Fruit fly (Drosophila melanogaster) whole organism, embryonic: ENCODE data around the gene Trf4-1.

Experiments used
- ATbp ChIP-seq: fragments of 200-800 bp; sonication (Bioruptor generic); optimal IDR thresholded peaks from 2 replicates; lab custom pipeline; 2017; ENCODE audit warnings: missing biosample characterization, mild to moderate bottlenecking, missing genetic modification characterization, missing genetic modification reagents
- Atf3 ChIP-seq: fragments of 200-800 bp; sonication (Bioruptor generic); optimal IDR thresholded peaks from 3 replicates; lab custom pipeline; 2016; ENCODE audit warnings: missing biosample characterization, missing genetic modification characterization
- Bdp1 ChIP-seq: fragments of 200-800 bp; sonication (Bioruptor generic); optimal IDR thresholded peaks from 3 replicates; lab custom pipeline; 2016; ENCODE audit warnings: missing biosample characterization, missing genetic modification characterization
- CG11398 ChIP-seq: fragments of 200-800 bp; sonication (Bioruptor generic); optimal IDR thresholded peaks from 2 replicates; lab custom pipeline; 2016; ENCODE audit warnings: missing biosample characterization, missing genetic modification characterization
- CG11696 ChIP-seq: fragments of 200-800 bp; sonication (Bioruptor generic); IDR thresholded peaks from 2 replicates; pipeline ENCODE4 v1.3.6; 2022; ENCODE audit warnings: missing biosample characterization, missing genetic modification characterization
- CG13624 ChIP-seq: fragments of 200-800 bp; sonication (Bioruptor generic); optimal IDR thresholded peaks from 2 replicates; lab custom pipeline; 2016; ENCODE audit warnings: missing biosample characterization, missing genetic modification characterization
- CG14441 ChIP-seq: fragments of 200-800 bp; sonication (Bioruptor generic); IDR thresholded peaks from 2 replicates; pipeline ENCODE4 v1.3.6; 2022; ENCODE audit warnings: missing biosample characterization, missing genetic modification characterization
- CG15269 ChIP-seq: fragments of 200-800 bp; sonication (Bioruptor generic); optimal IDR thresholded peaks from 2 replicates; lab custom pipeline; 2018; ENCODE audit warnings: missing biosample characterization, mild to moderate bottlenecking, missing genetic modification characterization, moderate library complexity
- CG1647 ChIP-seq: fragments of 200-800 bp; sonication (Bioruptor generic); optimal IDR thresholded peaks from 3 replicates; lab custom pipeline; 2016; ENCODE audit warnings: missing biosample characterization, missing genetic modification characterization
- CG17829 ChIP-seq: fragments of 200-800 bp; optimal IDR thresholded peaks from 2 replicates; lab custom pipeline; 2019; ENCODE audit warnings: missing biosample characterization, mild to moderate bottlenecking, missing genetic modification characterization, moderate library complexity
- CG18476 ChIP-seq: fragments of 200-800 bp; sonication (Bioruptor generic); optimal IDR thresholded peaks from 2 replicates; lab custom pipeline; 2016; ENCODE audit warnings: missing biosample characterization, mild to moderate bottlenecking, missing genetic modification characterization
- CG2202 ChIP-seq: fragments of 200-800 bp; sonication (Bioruptor generic); optimal IDR thresholded peaks from 2 replicates; lab custom pipeline; 2018; ENCODE audit warnings: missing biosample characterization, mild to moderate bottlenecking, missing genetic modification characterization
- CG31388 ChIP-seq: fragments of 200-800 bp; sonication (Bioruptor generic); optimal IDR thresholded peaks from 2 replicates; lab custom pipeline; 2016; ENCODE audit warnings: missing biosample characterization, missing genetic modification characterization
- CG32772 ChIP-seq: fragments of 200-800 bp; sonication (Bioruptor generic); IDR thresholded peaks from 2 replicates; pipeline ENCODE4 v1.3.6; 2022; ENCODE audit warnings: missing biosample characterization, missing genetic modification characterization
- CG5180 ChIP-seq: fragments of 200-800 bp; sonication (Bioruptor generic); optimal IDR thresholded peaks from 3 replicates; lab custom pipeline; 2017; ENCODE audit warnings: missing biosample characterization, missing genetic modification characterization, mild to moderate bottlenecking, moderate library complexity, missing genetic modification reagents
- CG8281 ChIP-seq: fragments of 200-800 bp; sonication (Bioruptor generic); optimal IDR thresholded peaks from 2 replicates; lab custom pipeline; 2018; ENCODE audit warnings: missing biosample characterization, mild to moderate bottlenecking, missing genetic modification characterization, moderate library complexity
- CHES-1-like ChIP-seq: fragments of 200-800 bp; sonication (Bioruptor generic); optimal IDR thresholded peaks from 2 replicates; lab custom pipeline; 2016; ENCODE audit warnings: missing biosample characterization, missing genetic modification characterization
- CTCF ChIP-seq: fragments of 200-800 bp; sonication (Bioruptor generic); optimal IDR thresholded peaks from 2 replicates; lab custom pipeline; 2017; ENCODE audit warnings: missing biosample characterization, mild to moderate bottlenecking, missing genetic modification characterization, moderate library complexity
- Camta ChIP-seq: fragments of 200-800 bp; sonication (Bioruptor generic); optimal IDR thresholded peaks from 2 replicates; lab custom pipeline; 2016; ENCODE audit warnings: missing biosample characterization, missing genetic modification characterization
- CoRest ChIP-seq: fragments of 200-800 bp; sonication (Bioruptor generic); optimal IDR thresholded peaks from 3 replicates; lab custom pipeline; 2018; ENCODE audit warnings: missing biosample characterization, mild to moderate bottlenecking, missing genetic modification characterization, moderate library complexity
- Dek ChIP-seq: fragments of 200-800 bp; sonication (Bioruptor generic); optimal IDR thresholded peaks from 3 replicates; lab custom pipeline; 2019; ENCODE audit warnings: missing biosample characterization, mild to moderate bottlenecking, missing genetic modification characterization, moderate library complexity
- Fer2 ChIP-seq: fragments of 200-800 bp; sonication (Bioruptor generic); optimal IDR thresholded peaks from 2 replicates; lab custom pipeline; 2018; ENCODE audit warnings: missing biosample characterization, mild to moderate bottlenecking, missing genetic modification characterization, moderate library complexity
- HmgD ChIP-seq: fragments of 200-800 bp; sonication (Bioruptor generic); optimal IDR thresholded peaks from 3 replicates; lab custom pipeline; 2016; ENCODE audit warnings: missing biosample characterization, missing genetic modification characterization
- Lpt ChIP-seq: fragments of >200 bp; optimal IDR thresholded peaks from 2 replicates; lab custom pipeline; 2018; ENCODE audit warnings: missing biosample characterization, missing genetic modification characterization
- Mad ChIP-seq: fragments of 200-800 bp; sonication (Bioruptor generic); optimal IDR thresholded peaks from 2 replicates; lab custom pipeline; 2016; ENCODE audit warnings: missing biosample characterization, missing genetic modification characterization
- Nf-YB ChIP-seq: fragments of 200-800 bp; sonication (Bioruptor generic); optimal IDR thresholded peaks from 3 replicates; lab custom pipeline; 2019; ENCODE audit warnings: missing biosample characterization, mild to moderate bottlenecking, missing genetic modification characterization, moderate library complexity
- Opbp ChIP-seq: fragments of 200-800 bp; sonication (Bioruptor generic); IDR thresholded peaks from 3 replicates; pipeline ENCODE4 v1.3.6; 2022; ENCODE audit warnings: missing biosample characterization, missing genetic modification characterization; ENCODE audit not compliant: partially characterized antibody
- Rfx ChIP-seq: fragments of 200-800 bp; sonication (Bioruptor generic); IDR thresholded peaks from 2 replicates; pipeline ENCODE4 v1.3.6; 2022; ENCODE audit warnings: missing biosample characterization, missing genetic modification characterization
- Scr ChIP-seq: fragments of 200-800 bp; sonication (Bioruptor generic); IDR thresholded peaks from 2 replicates; pipeline ENCODE4 v1.3.6; 2022; ENCODE audit warnings: missing biosample characterization, missing genetic modification characterization; ENCODE audit not compliant: partially characterized antibody
- Sin3A ChIP-seq: fragments of >200 bp; optimal IDR thresholded peaks from 2 replicates; lab custom pipeline; 2018
- Spps ChIP-seq: fragments of 200-800 bp; sonication (Bioruptor generic); optimal IDR thresholded peaks from 2 replicates; lab custom pipeline; 2018; ENCODE audit warnings: missing biosample characterization, mild to moderate bottlenecking, missing genetic modification characterization
- Tbp ChIP-seq: fragments of >200 bp; optimal IDR thresholded peaks from 2 replicates; lab custom pipeline; 2018; ENCODE audit warnings: missing biosample characterization, missing genetic modification characterization
- ab ChIP-seq: fragments of 200-800 bp; sonication (Bioruptor generic); optimal IDR thresholded peaks from 2 replicates; lab custom pipeline; 2016; ENCODE audit warnings: missing biosample characterization, missing genetic modification characterization
- ac ChIP-seq: fragments of 200-800 bp; sonication (Bioruptor generic); optimal IDR thresholded peaks from 3 replicates; lab custom pipeline; 2017; ENCODE audit warnings: missing biosample characterization, mild to moderate bottlenecking, missing genetic modification characterization
- bab2 ChIP-seq: fragments of 200-800 bp; sonication (Bioruptor generic); optimal IDR thresholded peaks from 2 replicates; lab custom pipeline; 2016; ENCODE audit warnings: missing biosample characterization, missing genetic modification characterization
- bbx ChIP-seq: fragments of 200-800 bp; sonication (Bioruptor generic); IDR thresholded peaks from 2 replicates; pipeline ENCODE4 v1.3.6; 2022; ENCODE audit warnings: missing biosample characterization, missing genetic modification characterization; ENCODE audit not compliant: partially characterized antibody
- bsh ChIP-seq, 2 experiments: fragments of 200-800 bp; sonication (Bioruptor generic); optimal IDR thresholded peaks; 2 replicates each; lab custom pipeline; 2017 to 2018; ENCODE audit warnings: mild to moderate bottlenecking in 2 of 2, missing biosample characterization in 2 of 2, missing genetic modification characterization in 2 of 2, moderate library complexity in 1 of 2
- dysf ChIP-seq: fragments of 200-800 bp; sonication (Bioruptor generic); IDR thresholded peaks from 3 replicates; pipeline ENCODE4 v1.3.6; 2022; ENCODE audit warnings: missing biosample characterization, missing genetic modification characterization
- ewg ChIP-seq: fragments of 200-800 bp; sonication (Bioruptor generic); optimal IDR thresholded peaks from 3 replicates; lab custom pipeline; 2017; ENCODE audit warnings: mild to moderate bottlenecking, missing biosample characterization, missing genetic modification reagents, missing genetic modification characterization
- fd96Cb ChIP-seq: fragments of 200-800 bp; sonication (Bioruptor generic); optimal IDR thresholded peaks from 2 replicates; lab custom pipeline; 2018; ENCODE audit warnings: missing biosample characterization, mild to moderate bottlenecking, missing genetic modification characterization, moderate library complexity
- gem ChIP-seq: fragments of 200-800 bp; sonication (Bioruptor generic); optimal IDR thresholded peaks from 2 replicates; lab custom pipeline; 2019; ENCODE audit warnings: missing biosample characterization, mild to moderate bottlenecking, missing genetic modification characterization, moderate library complexity
- gsb ChIP-seq: fragments of 200-800 bp; sonication (Bioruptor generic); IDR thresholded peaks from 2 replicates; pipeline ENCODE4 v1.3.6; 2022; ENCODE audit warnings: missing biosample characterization, missing genetic modification characterization
- ham ChIP-seq: fragments of 200-800 bp; sonication (Bioruptor generic); IDR thresholded peaks from 2 replicates; pipeline ENCODE4 v1.3.6; 2022; ENCODE audit warnings: missing biosample characterization, missing genetic modification characterization
- jing ChIP-seq: fragments of 200-800 bp; sonication (Bioruptor generic); optimal IDR thresholded peaks from 2 replicates; lab custom pipeline; 2018; ENCODE audit warnings: missing biosample characterization, mild to moderate bottlenecking, missing genetic modification characterization
- knrl ChIP-seq: fragments of 200-800 bp; sonication (Bioruptor generic); IDR thresholded peaks from 3 replicates; pipeline ENCODE4 v1.3.6; 2022; ENCODE audit warnings: missing biosample characterization, missing genetic modification characterization; ENCODE audit not compliant: partially characterized antibody
- otp ChIP-seq: fragments of 200-800 bp; sonication (Bioruptor generic); IDR thresholded peaks from 3 replicates; pipeline ENCODE4, ENCODE4 v1.3.6; 2022; ENCODE audit warnings: missing biosample characterization, missing genetic modification characterization
- pan ChIP-seq, 4 experiments: fragments of >200 bp in 3 of 4; fragments of 200-800 bp in 1 of 4; sonication (Bioruptor generic) in 1 of 4; optimal IDR thresholded peaks in 3 of 4; IDR thresholded peaks in 1 of 4; 2 replicates each; pipeline versions ENCODE4 v1.3.6 to Lab custom; 2017 to 2022; ENCODE audit warnings: missing biosample characterization in 2 of 4, missing genetic modification characterization in 2 of 4, mixed read lengths in 1 of 4
- slbo ChIP-seq: fragments of 200-800 bp; sonication (Bioruptor generic); IDR thresholded peaks from 2 replicates; pipeline ENCODE4 v1.3.6; 2022; ENCODE audit warnings: missing biosample characterization, missing genetic modification characterization
- vnd ChIP-seq: fragments of 200-800 bp; sonication (Bioruptor generic); IDR thresholded peaks from 3 replicates; pipeline ENCODE4 v1.3.6; 2022; ENCODE audit warnings: missing biosample characterization, missing genetic modification characterization; ENCODE audit not compliant: partially characterized antibody
- zen ChIP-seq: fragments of 200-800 bp; sonication (Bioruptor generic); optimal IDR thresholded peaks from 3 replicates; lab custom pipeline; 2018; ENCODE audit warnings: missing biosample characterization, mild to moderate bottlenecking, missing genetic modification characterization, moderate library complexity
- zfh1 ChIP-seq: fragments of 200-800 bp; sonication (Bioruptor generic); IDR thresholded peaks from 3 replicates; pipeline ENCODE4 v1.3.6; 2022; ENCODE audit warnings: missing biosample characterization, missing genetic modification characterization
- zfh2 ChIP-seq: fragments of 200-800 bp; sonication (Bioruptor generic); optimal IDR thresholded peaks from 2 replicates; lab custom pipeline; 2016; ENCODE audit warnings: missing biosample characterization, missing genetic modification characterization

Trf4-1 gene

dm6 chrX:8606206-8606605 lies 46.1 kb downstream of the Trf4-1 start, which contains the start of gene Caf1-180 (continued):
- TF ChIP-seq CHES-1-like (peak; percentile 71), fd96Cb (tag; lab: Kevin White, UChicago) (no peak), ham (GFP tag; lab: Robert Waterston, UW) (no peak), CG5180 (GFP tag; lab: Kevin White, UChicago) (no peak), CG11696 (GFP tag; lab: Robert Waterston, UW) (no peak), zfh1 (GFP tag; lab: Robert Waterston, UW) (no peak), jing (GFP tag; lab: Kevin White, UChicago) (no peak), CG2202 (tag; lab: Kevin White, UChicago) (no peak), CG13624 (GFP tag; lab: Kevin White, UChicago) (peak; percentile 37), ATbp (GFP tag; lab: Kevin White, UChicago) (no peak), Dek (no peak), CTCF (peak; percentile 65), gem (tag; lab: Kevin White, UChicago) (no peak), Rfx (GFP tag; lab: Robert Waterston, UW) (peak; percentile 68), Fer2 (tag; lab: Kevin White, UChicago) (no peak), ab (GFP tag; lab: Kevin White, UChicago) (no peak), CG14441 (GFP tag; lab: Robert Waterston, UW) (no peak), CG17829 (tag; lab: Kevin White, UChicago) (peak; percentile 40), ewg (GFP tag; lab: Kevin White, UChicago) (no peak), Atf3 (no peak), gsb (GFP tag; lab: Robert Waterston, UW) (no peak), Scr (GFP tag; lab: Robert Waterston, UW) (peak; percentile 83), Tbp (GFP tag; lab: Kevin White, UChicago) (no peak), Camta (no peak), Lpt (GFP tag; lab: Kevin White, UChicago) (no peak), bbx (GFP tag; lab: Robert Waterston, UW) (peak; percentile 79), vnd (peak; percentile 76), CG1647 (GFP tag; lab: Kevin White, UChicago) (no peak), slbo (GFP tag; lab: Robert Waterston, UW) (peak; percentile 64), bsh (GFP tag; optimal IDR thresholded peaks at IDR 0.05; lab: Kevin White, UChicago) (no peak), CG8281 (tag; lab: Kevin White, UChicago) (no peak), zen (tag; lab: Kevin White, UChicago) (peak; percentile 28), knrl (GFP tag; lab: Robert Waterston, UW) (peak; percentile 84), dysf (GFP tag; lab: Robert Waterston, UW) (peak; percentile 41; the same call in 1 of the 3 replicates), CoRest (peak; percentile 53), CG15269 (tag; lab: Kevin White, UChicago) (no peak), Opbp (GFP tag; lab: Robert Waterston, UW) (peak; percentile 88), bab2 (GFP tag; lab: Kevin White, UChicago) (no peak), zfh2 (peak; percentile 63), Bdp1 (GFP tag; lab: Kevin White, UChicago) (no peak), CG18476 (GFP tag; lab: Kevin White, UChicago) (no peak), CG31388 (no peak), CG32772 (GFP tag; lab: Robert Waterston, UW) (no peak), Sin3A (peak; percentile 58), Nf-YB (GFP tag; lab: Kevin White, UChicago) (peak; percentile 15), HmgD (GFP tag; lab: Kevin White, UChicago) (peak; percentile 56), Mad (GFP tag; lab: Kevin White, UChicago) (peak; percentile 31), otp (GFP tag; lab: Robert Waterston, UW) (no peak), pan (optimal IDR thresholded peaks at IDR 0.05; lab: Kevin White, UChicago) (no peak), pan (GFP tag; optimal IDR thresholded peaks at IDR 0.05 in 1 of 2, IDR thresholded peaks at IDR 0.05 in 1 of 2) (no peak), CG11398 (GFP tag; lab: Kevin White, UChicago) (no peak), Spps (no peak), ac (GFP tag; lab: Kevin White, UChicago) (no peak)
